Worm (Caenorhabditis elegans) whole organism, dauer: Measurements from ENCODE around the gene fbxb-74.

Source experiments
- unc-62 ChIP-seq: sonication (generic microtip); optimal IDR thresholded peaks from 2 replicates; lab custom pipeline; 2017; ENCODE audit warnings: missing biosample characterization, missing genetic modification reagents, missing genetic modification characterization

fbxb-74 gene

DNA sequence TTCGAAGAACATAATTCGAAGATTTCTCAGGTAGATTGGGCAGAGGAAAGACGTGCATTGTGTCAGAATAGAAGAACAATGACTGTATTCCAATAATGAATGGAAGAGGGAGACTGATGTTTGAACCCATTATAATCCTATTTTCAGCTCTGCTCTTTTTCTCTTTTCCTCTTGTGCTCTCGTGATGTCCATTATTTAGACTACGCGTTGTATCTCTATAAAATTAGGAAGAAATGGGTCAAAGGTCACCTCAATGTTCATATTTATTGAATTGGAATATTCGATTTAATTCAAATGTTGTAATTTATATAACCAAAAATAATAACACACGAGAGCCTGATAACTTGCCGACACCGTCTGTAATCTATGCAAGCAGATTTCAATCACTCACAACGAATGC lies at the start of gene fbxb-74:
Gene fbxb-74, minus strand, starts transcription at position 101 of the 400 bp plus-strand sequence.
- no peak for TF ChIP-seq unc-62 (GFP tag; lab: Kevin White, UChicago)

DNA sequence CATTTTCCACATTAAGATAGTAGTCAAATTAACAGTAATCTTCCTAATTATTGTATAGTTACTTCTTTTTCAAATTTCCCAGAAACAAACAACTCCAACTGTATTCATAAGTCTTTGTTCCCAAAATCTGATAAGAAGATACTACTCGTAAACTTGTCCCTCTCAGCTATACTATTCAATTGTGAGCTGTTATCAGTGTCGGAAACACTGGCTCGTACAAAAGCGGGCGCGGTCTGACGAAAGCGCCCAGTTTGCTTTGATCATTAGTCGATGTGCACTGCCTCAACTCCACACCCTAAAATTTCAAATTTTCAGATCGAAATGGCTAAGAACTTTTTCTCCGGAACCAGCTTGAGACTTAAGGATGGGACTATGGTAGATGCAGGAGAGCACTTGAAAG lies 47.6 kb upstream of the fbxb-74 start, which contains the start of gene trx-3:
Gene trx-3, plus strand, starts transcription at position 291 of the 400 bp plus-strand sequence.
- TF ChIP-seq unc-62 (GFP tag; lab: Kevin White, UChicago) = no peak

DNA sequence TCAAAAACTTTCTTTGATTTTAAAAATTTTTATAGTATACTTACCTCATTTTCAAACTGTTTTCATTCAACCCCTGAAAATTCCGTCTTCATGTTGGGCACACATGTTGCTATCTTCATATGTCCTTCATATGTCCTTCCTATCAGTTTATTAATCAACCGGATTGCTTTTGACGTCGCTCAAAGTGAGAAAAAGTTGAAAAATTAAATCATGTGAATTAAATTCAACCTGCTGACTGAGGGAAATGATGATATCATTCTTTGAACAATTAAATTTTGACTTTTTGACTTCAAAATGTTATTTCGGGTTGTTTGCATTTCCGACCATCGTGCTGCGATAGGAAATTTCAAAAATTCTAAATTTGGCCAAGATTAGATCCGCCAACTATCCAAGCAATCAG lies 45.5 kb upstream of the fbxb-74 start:
- TF ChIP-seq unc-62 (GFP tag; lab: Kevin White, UChicago) = no peak

DNA sequence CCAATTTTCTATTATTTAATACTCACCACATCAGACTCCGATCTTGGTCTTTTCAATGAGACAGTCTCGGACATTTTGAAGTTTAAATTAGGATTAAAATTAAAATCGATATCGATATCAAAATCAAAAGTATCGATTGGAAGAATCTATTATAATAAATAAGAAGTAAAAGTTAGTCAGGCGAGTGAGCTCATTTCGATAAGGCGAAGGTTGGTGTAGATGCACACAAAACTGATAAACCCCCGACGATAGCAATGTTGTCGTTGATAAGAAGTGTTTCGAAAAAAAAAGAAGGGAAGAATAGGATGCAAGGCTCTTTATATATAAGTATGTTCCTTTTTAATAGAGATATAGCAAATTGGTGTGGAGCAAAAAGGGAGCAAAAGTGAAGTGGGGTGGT lies 43.4 kb upstream of the fbxb-74 start, which contains the start of gene M01H9.4:
Gene M01H9.4, minus strand, starts transcription at position 379 of the 400 bp plus-strand sequence.
- no peak for TF ChIP-seq unc-62 (GFP tag; lab: Kevin White, UChicago)

DNA sequence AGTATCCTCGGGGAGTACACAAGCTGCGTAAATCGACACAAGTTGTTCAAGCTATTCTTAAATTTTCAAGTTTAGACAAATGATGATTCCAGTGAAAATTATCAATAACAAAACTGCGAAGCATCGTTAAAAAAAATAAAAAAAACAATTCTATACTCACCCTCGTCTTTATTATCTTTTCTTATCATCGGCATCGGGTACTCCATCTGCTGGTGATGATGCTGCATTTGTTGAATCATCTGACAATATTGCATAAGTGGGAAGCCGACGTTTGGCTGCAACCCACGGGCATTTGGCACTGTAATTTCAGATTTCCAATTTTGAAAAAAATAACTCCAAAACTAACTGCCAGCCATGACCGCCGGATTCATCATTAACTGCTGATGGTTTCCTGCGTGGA lies 42.2 kb upstream of the fbxb-74 start:
- no peak for TF ChIP-seq unc-62 (GFP tag; lab: Kevin White, UChicago)

DNA sequence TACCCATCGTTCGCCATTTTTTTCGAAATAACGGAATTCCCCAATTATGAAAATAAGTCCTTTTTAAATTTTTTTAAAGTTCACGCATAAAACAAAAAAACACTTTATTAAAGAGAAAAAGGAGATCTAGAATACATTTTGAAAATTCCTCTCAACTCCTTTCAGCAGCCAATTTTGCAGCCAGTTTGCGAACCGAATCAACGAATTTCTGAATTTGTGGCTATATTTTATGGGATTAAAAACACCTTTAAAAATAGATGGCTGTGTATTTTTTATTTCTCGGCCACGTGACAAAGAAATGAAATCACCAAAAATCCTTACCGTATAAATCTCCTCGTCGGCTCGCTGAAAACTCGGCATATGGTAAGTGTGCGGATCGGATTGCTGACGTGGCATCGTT lies 40.9 kb upstream of the fbxb-74 start, which contains the start of gene M01H9.10:
Gene M01H9.10, minus strand, starts transcription at position 101 of the 400 bp plus-strand sequence.
- no peak for TF ChIP-seq unc-62 (GFP tag; lab: Kevin White, UChicago)

DNA sequence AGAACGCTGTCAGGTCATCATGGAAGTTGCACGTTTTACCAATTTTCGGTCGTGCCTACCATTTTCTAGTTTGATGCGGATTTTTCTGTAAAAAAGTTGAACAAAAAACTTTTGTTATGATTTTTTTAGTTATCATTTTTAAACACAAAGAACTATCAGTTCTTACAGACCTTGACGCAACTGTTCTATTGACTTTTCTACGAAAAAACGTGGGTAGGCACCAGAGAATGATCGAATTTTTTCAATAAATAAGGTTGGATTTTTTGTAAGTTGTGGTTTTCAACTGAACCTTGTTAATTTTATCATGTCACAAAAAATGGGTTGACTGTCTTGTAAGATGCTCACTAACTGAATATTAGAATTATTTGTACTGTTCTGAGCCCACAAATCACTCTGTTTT lies 39.5 kb upstream of the fbxb-74 start:
- TF ChIP-seq unc-62 (GFP tag; lab: Kevin White, UChicago) = no peak

DNA sequence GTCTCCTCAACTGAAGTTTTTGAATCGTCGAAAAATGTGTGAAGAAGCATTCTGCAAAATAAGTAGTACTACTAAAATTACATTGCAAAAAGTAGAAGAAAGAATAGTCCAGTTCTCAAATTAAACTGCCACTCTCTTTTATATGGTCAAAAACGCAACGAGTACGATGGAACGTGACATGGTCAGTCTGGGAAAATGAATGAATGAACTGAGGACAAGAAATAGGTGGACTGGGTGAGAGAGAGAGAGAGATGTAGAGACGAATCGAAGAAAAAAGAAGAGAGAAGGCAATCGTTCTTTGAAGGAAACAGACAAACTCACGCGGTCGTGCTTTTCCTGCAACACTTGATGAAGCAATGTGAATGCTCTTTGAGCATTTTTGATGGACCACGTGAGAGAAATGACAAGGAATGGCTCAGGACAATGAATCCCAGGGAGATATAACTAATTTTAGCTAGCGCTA lies 38.0 kb upstream of the fbxb-74 start, which contains the start of gene M01H9.3:
Gene M01H9.3, minus strand, starts transcription at position 51 of the 463 bp plus-strand sequence.
- no peak for TF ChIP-seq unc-62 (GFP tag; lab: Kevin White, UChicago)

DNA sequence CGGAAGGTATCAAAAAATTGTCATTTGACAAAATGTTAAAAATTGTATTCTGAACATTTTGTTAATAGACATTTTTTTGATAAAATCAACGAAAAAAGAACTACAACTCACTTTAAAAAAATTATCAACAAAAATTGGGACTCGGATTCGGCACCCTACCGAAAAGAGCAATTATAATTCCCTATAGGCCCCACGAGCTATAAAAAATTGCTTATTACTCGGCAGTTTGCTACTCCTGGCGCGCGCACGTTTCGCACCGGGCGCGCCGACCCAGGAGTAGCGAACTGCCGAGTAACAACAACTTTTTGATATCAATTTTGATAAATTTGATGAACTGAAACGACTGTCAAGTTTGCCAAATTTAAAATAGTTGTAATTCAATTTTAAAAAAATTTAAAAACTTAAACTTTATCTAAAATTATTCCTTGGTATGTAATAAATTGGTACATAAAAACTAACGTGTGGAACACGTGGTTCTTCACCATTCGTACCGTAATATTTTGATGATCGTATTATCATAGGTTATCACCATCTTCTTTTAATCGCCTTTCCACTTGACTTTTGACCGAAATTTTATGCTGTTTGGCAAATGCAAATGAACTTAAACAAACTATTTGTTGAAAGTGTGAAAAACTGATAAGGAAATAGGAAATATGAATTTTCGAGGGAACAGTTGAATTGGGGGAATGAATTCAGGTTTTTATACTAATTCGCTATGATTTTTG lies 36.4 kb upstream of the fbxb-74 start:
- TF ChIP-seq unc-62 (GFP tag; lab: Kevin White, UChicago) = no peak

DNA sequence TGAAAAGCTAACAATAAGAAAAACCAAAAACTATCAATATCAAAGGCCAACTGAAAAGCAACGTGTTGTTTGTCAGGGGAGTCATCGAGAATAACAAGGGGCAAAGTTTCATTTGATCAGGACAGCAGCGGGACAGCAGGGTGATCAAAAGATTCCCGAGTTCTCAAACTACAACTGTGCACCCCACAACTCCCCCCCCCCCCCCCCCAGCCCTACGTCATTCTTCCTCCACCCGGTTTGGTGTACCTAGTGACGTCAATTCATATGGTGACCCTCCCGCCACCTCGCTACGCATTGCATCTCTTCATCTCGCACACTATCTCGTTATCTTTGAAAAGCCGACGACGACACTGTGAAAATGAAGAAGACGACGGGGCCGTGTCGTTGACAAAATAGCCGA lies 34.7 kb upstream of the fbxb-74 start:
- no peak for TF ChIP-seq unc-62 (GFP tag; lab: Kevin White, UChicago)

DNA sequence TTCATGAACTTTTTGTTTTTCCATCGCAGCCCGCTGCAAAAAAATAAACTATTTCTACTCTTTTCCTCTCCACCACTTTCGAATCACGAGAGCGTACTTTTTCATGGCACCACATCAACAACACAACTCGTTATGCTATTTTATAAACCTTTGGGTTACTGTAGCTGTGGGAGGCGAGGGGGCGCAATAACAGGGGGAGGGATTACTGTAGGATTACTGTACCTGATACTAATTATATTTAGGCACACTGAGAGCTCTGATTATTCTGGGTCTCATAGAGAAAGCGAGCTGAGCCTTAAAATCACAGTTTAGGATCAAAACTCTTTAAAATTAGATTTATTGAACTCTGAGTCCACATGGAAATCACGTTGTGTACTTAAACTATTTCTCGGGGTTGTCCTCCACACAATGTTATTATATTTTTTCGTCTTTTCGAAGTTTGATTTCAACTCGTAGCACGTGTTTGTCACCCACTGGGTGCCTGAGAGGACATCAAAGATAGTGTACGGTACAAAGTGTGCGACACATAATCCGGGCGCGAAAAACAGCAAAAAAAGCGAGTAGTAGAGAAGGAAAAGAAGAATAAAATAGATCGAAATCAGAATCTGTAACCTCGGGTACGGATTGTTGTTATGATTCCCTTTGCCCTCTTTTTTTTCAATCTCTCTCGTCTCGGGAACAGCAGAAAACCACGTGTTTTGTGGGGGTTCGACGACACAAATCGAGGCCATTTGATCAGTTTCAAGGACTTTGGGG lies 33.5 kb upstream of the fbxb-74 start:
- no peak for TF ChIP-seq unc-62 (GFP tag; lab: Kevin White, UChicago)

DNA sequence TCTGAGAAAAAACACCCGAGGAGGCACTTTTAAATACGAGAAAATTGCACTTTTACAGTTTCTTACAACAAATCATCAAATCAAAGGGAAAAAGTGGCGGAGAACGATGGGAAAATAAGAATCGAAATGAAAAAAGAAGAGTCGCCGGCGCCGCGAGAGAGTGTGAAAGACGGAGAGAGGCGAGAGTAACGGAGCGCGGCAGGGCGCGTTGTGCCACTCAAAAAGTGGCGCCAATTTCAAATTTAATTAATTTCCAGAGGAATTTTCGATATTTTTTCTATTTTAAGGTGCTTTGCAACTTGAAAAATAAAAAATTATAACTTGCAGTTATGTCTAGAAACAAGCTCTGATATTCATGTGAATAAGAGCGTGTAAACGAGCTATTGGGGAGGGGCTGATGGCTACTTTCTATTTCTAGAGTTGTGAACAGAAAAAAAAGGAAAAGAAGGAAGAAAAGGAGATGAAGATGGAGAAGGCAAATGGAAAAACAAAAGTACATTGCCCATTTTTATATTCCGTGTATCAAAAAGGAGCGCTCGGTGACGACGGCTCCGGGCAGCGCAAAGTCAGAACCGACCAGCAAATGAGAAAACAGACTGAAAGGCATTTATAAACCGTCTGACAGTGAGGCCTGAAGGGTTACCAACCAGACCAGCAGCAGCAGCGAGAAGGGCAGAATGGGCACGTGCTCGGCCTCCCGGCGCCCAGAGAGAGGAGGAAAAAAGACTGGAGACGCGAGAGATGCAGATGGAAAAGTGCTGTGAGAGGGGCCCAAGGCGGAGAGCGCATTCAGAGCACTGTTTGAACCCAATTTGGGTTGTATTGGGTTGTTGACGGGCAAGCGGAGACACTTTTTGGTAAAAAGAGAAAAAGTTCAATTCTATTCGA lies 32.0 kb upstream of the fbxb-74 start:
- no peak for TF ChIP-seq unc-62 (GFP tag; lab: Kevin White, UChicago)

DNA sequence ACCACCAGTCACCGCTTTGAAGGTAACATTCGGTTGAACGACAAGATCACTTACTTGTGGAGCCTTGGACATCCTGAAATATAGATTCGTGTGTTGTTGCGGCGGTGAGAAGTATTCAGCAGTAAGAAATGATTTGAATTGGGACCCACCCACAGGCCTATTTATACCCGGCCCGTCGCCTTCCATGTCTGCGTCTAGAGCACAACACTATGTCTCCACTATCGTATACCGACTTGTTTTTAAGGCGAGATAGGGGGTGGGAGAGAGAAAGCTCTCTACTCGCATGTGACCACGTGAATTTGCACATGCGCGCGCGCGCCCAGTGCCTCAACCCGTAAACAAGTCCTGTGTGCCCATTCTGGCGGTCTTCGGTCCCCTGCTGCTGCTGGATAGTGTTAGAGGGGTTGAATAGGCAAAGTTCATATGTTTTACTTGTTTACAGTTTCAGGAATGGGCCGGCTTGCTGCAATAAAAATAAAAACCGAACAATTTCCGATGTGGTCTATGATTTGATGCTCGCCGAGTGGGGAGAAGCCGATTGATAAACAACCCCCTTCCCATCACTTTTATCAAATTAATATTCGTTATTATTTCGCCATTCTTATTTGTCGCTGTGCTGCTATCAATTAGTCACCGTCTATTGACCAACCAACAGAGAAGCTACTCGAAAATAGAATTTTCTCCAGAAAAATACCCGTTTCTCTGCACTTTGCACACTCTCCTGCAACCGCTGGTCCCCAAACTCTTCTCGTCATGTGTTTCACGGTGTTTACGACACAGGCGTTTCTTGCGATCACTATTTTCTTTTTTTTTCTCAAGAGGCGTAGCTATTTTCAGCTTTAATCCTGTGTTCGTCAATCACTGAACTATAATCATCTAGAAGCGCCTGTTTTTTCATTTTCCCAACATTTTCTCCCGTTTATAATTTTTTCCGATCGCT lies 30.9 kb upstream of the fbxb-74 start:
- TF ChIP-seq unc-62 (GFP tag; lab: Kevin White, UChicago) = no peak

DNA sequence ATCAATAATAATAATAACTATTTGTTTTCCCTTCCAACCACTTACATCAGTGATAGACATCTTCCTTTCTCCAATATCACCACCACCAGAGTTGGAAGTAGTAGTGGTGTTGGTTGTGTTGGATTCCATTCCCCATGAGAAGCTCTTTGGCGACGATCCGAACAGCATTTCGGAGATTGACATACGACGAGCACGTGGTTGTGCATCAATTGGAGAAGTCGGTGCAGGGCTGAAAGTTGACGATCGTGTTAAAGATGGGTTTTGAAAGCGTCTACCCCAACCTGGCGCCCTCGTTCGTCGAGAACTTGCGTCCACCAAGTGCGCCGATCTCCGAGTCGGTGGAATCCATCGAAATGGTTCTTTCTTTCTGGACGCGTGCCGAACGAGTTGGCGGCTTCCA lies 30.0 kb upstream of the fbxb-74 start:
- TF ChIP-seq unc-62 (GFP tag; lab: Kevin White, UChicago) = no peak
